Worm (Caenorhabditis elegans): ENCODE data around the gene str-114.
A peak's percentile ranks its signal among the peaks of the same experiment; 100 is the strongest.

The str-114 gene

DNA sequence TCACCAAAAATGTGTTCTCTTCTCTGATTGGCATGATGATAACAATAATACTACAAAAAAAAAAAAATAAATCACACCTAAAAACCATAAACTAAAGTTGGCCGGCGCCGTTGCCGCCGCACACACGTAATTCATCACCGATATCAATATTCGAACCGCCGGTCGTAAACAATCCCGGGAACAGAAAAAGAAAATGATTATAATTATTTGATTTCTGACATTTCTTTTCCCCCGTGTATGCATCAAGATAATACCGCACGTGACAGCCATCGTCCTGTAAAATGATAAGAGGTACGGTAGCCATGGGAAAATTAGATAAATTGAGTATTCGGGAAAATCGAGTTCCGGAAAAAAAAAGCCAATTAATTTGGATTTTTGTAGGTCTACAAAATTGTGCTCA lies 47.5 kb downstream of the str-114 start:
- TF ChIP-seq nhr-28 (tag; optimal IDR thresholded peaks at IDR 0.05) (no peak), pax-3 (tag; optimal IDR thresholded peaks at IDR 0.05) (no peak), nhr-76 (tag; optimal IDR thresholded peaks at IDR 0.05) (no peak), alr-1 (tag; optimal IDR thresholded peaks at IDR 0.05; ENCODE audit: borderline replicate concordance) (no peak), zag-1 (tag; optimal IDR thresholded peaks at IDR 0.05) (no peak), pqm-1 (tag; optimal IDR thresholded peaks at IDR 0.05) (no peak), lir-3 (tag; optimal IDR thresholded peaks at IDR 0.05; ENCODE audit: poor library complexity) (no peak), nhr-20 (tag; optimal IDR thresholded peaks at IDR 0.05) (peak; percentile 24), aha-1 (tag; optimal IDR thresholded peaks at IDR 0.05) (no peak), nhr-12 (tag; optimal IDR thresholded peaks at IDR 0.05) (no peak), nhr-71 (tag; optimal IDR thresholded peaks at IDR 0.05) (peak; percentile 38), nhr-77 (tag; optimal IDR thresholded peaks at IDR 0.05) (no peak), lin-14 (GFP tag; optimal IDR thresholded peaks at IDR 0.05) (peak; percentile 34), elt-2 (tag; optimal IDR thresholded peaks at IDR 0.05) (peak; percentile 86), mep-1 (tag; optimal IDR thresholded peaks at IDR 0.05) (no peak), elt-3 (tag; optimal IDR thresholded peaks at IDR 0.05) (peak in 1 of 6 experiments; percentile 58), nhr-85 (tag) (peak; percentile 43), mef-2 (tag; optimal IDR thresholded peaks at IDR 0.05) (no peak), zip-4 (GFP tag; optimal IDR thresholded peaks at IDR 0.05) (no peak), ztf-11 (tag; optimal IDR thresholded peaks at IDR 0.05) (no peak), efl-1 (optimal IDR thresholded peaks at IDR 0.05) (no peak), efl-1 (GFP tag; optimal IDR thresholded peaks at IDR 0.05 in 1 of 2) (peak in 1 of 2 experiments; percentile 48), ama-1 (optimal IDR thresholded peaks at IDR 0.05) (no peak), dpl-1 (GFP tag; optimal IDR thresholded peaks at IDR 0.05) (no peak), fkh-4 (tag; optimal IDR thresholded peaks at IDR 0.05; ENCODE audit: borderline replicate concordance) (no peak), lin-13 (GFP tag; optimal IDR thresholded peaks at IDR 0.05) (no peak), C16A3.4 (tag; optimal IDR thresholded peaks at IDR 0.05) (no peak), nhr-90 (tag; optimal IDR thresholded peaks at IDR 0.05; ENCODE audit: poor library complexity) (no peak), lsy-2 (tag; optimal IDR thresholded peaks at IDR 0.05) (peak in 1 of 2 experiments; percentile 41), nhr-237 (tag; optimal IDR thresholded peaks at IDR 0.05) (no peak), swsn-7 (tag; optimal IDR thresholded peaks at IDR 0.05) (no peak), unc-130 (tag; optimal IDR thresholded peaks at IDR 0.05) (no peak), Y116A8C.19 (tag; optimal IDR thresholded peaks at IDR 0.05; ENCODE audit: borderline replicate concordance) (no peak), nhr-11 (tag; optimal IDR thresholded peaks at IDR 0.05) (no peak), xbp-1 (tag; optimal IDR thresholded peaks at IDR 0.05) (no peak), tlp-1 (tag; optimal IDR thresholded peaks at IDR 0.05) (no peak), snu-23 (GFP tag; optimal IDR thresholded peaks at IDR 0.05) (peak; percentile 11), nhr-84 (tag; optimal IDR thresholded peaks at IDR 0.05) (no peak), lin-35 (GFP tag; optimal IDR thresholded peaks at IDR 0.05) (peak in 1 of 2 experiments; percentile 10), nhr-47 (tag; optimal IDR thresholded peaks at IDR 0.05) (no peak), pag-3 (tag; optimal IDR thresholded peaks at IDR 0.05; ENCODE audit: borderline replicate concordance, insufficient read depth) (no peak), skn-1 (tag; optimal IDR thresholded peaks at IDR 0.05) (no peak), blmp-1 (tag; optimal IDR thresholded peaks at IDR 0.05) (peak; percentile 62), mdl-1 (tag; optimal IDR thresholded peaks at IDR 0.05) (peak in 1 of 2 experiments; percentile 23)

DNA sequence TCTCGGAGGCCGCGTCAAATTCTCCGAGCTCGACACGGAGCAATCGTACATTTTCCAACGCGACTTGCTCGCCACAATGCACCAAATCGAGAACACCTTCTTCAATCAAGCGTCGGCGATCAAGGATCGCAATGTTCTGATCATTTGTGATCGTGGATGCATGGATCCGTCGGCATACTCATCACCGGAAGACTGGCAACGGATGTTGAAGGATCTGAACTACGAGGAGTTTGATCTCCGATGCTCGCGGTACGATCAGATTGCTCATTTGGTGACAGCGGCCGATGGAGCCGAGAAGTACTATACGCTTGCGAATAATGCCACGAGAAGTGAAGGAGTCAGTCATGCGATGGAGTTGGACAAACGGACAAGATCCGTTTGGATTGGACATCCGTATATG lies 48.9 kb downstream of the str-114 start:
- TF ChIP-seq zag-1 (tag; optimal IDR thresholded peaks at IDR 0.05) (no peak), aha-1 (tag; optimal IDR thresholded peaks at IDR 0.05) (no peak), elt-3 (tag; optimal IDR thresholded peaks at IDR 0.05) (no peak), egl-13 (tag; optimal IDR thresholded peaks at IDR 0.05) (no peak), egl-27 (tag; optimal IDR thresholded peaks at IDR 0.05) (no peak), lir-3 (tag; optimal IDR thresholded peaks at IDR 0.05; ENCODE audit: poor library complexity) (no peak), fkh-4 (tag; optimal IDR thresholded peaks at IDR 0.05; ENCODE audit: borderline replicate concordance) (no peak), nhr-28 (tag; optimal IDR thresholded peaks at IDR 0.05) (no peak), hpl-2 (GFP tag; optimal IDR thresholded peaks at IDR 0.05) (no peak), nhr-84 (tag; optimal IDR thresholded peaks at IDR 0.05) (no peak), vab-15 (tag; optimal IDR thresholded peaks at IDR 0.05) (no peak), nhr-11 (tag; optimal IDR thresholded peaks at IDR 0.05) (no peak), lin-13 (GFP tag; optimal IDR thresholded peaks at IDR 0.05) (no peak), nhr-90 (tag; optimal IDR thresholded peaks at IDR 0.05; ENCODE audit: poor library complexity) (no peak), tlp-1 (tag; optimal IDR thresholded peaks at IDR 0.05) (no peak), ztf-4 (tag; optimal IDR thresholded peaks at IDR 0.05) (no peak), unc-30 (tag; optimal IDR thresholded peaks at IDR 0.05) (no peak), ceh-8 (GFP tag; optimal IDR thresholded peaks at IDR 0.05) (no peak), fos-1 (tag; optimal IDR thresholded peaks at IDR 0.05) (no peak)
